Worm (Caenorhabditis elegans): ENCODE data around the gene M03F4.6.

M03F4.6 gene

DNA sequence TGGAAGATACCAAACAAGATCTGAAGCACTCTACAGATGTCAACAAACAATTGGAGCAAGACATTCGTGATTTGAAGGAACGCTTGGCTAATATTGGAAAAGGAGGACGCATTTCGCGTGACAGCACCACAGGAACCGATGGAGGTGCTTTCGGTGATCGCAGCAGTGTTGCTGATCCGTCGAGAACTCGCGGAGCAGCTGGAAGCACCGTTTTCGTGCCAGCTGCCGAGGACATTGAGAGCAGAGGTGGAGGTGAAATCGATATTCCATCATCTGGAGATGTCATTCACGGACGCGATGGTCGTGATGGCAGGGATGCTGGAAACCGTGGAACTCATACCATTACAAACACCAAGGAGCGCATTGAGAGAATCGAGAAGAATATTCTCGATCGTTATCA lies 18.5 kb upstream of the M03F4.6 start:
- no peak for TF ChIP-seq F13H6.1 (tag; optimal IDR thresholded peaks at IDR 0.05)
- no peak for TF ChIP-seq ceh-24 (tag; optimal IDR thresholded peaks at IDR 0.05)
- no peak for TF ChIP-seq dmd-4 (tag; optimal IDR thresholded peaks at IDR 0.05; ENCODE audit: borderline replicate concordance)
- no peak for TF ChIP-seq unc-55 (GFP tag; optimal IDR thresholded peaks at IDR 0.05)
- no peak for TF ChIP-seq ceh-14 (tag; optimal IDR thresholded peaks at IDR 0.05)
- no peak for TF ChIP-seq hlh-8 (tag; optimal IDR thresholded peaks at IDR 0.05)
- TF ChIP-seq rnt-1 (tag; optimal IDR thresholded peaks at IDR 0.05) = no peak
- no peak for TF ChIP-seq tbx-2 (tag; optimal IDR thresholded peaks at IDR 0.05)
- TF ChIP-seq ceh-34 (tag; optimal IDR thresholded peaks at IDR 0.05) = no peak
- no peak for TF ChIP-seq C38D4.7 (GFP tag; optimal IDR thresholded peaks at IDR 0.05)
- TF ChIP-seq hlh-30 (tag; optimal IDR thresholded peaks at IDR 0.05; ENCODE audit: insufficient read depth) = no peak
- TF ChIP-seq ceh-30 (tag; optimal IDR thresholded peaks at IDR 0.05) = no peak
- TF ChIP-seq che-1 (tag; optimal IDR thresholded peaks at IDR 0.05) = no peak
- no peak for TF ChIP-seq C08G9.2 (tag; optimal IDR thresholded peaks at IDR 0.05)
- no peak for TF ChIP-seq ceh-9 (tag; optimal IDR thresholded peaks at IDR 0.05)
- no peak for TF ChIP-seq sox-2 (GFP tag; IDR thresholded peaks at IDR 0.05)
- TF ChIP-seq hlh-6 (tag; optimal IDR thresholded peaks at IDR 0.05) = no peak
- no peak for TF ChIP-seq tbx-7 (tag; optimal IDR thresholded peaks at IDR 0.05)

- TF ChIP-seq ztf-16 (tag; optimal IDR thresholded peaks at IDR 0.05) (no peak), nhr-11 (tag; optimal IDR thresholded peaks at IDR 0.05) (no peak), Y22D7AL.16 (tag; optimal IDR thresholded peaks at IDR 0.05) (no peak), pqm-1 (tag; optimal IDR thresholded peaks at IDR 0.05) (no peak), che-1 (tag; optimal IDR thresholded peaks at IDR 0.05) (no peak), sdc-2 (tag; optimal IDR thresholded peaks at IDR 0.05) (no peak), ahr-1 (tag; optimal IDR thresholded peaks at IDR 0.05) (no peak), ama-1 (optimal IDR thresholded peaks at IDR 0.05) (no peak), ceh-34 (tag; optimal IDR thresholded peaks at IDR 0.05) (no peak), elt-4 (tag; optimal IDR thresholded peaks at IDR 0.05) (no peak), mec-3 (tag; optimal IDR thresholded peaks at IDR 0.05; ENCODE audit: borderline replicate concordance) (no peak), unc-86 (tag; optimal IDR thresholded peaks at IDR 0.05) (no peak), ceh-24 (tag; optimal IDR thresholded peaks at IDR 0.05) (no peak), gmeb-2 (tag; optimal IDR thresholded peaks at IDR 0.05) (no peak), ets-4 (tag; optimal IDR thresholded peaks at IDR 0.05) (no peak), sox-4 (tag; optimal IDR thresholded peaks at IDR 0.05) (no peak), pros-1 (tag; optimal IDR thresholded peaks at IDR 0.05) (no peak), ceh-18 (tag; optimal IDR thresholded peaks at IDR 0.05) (no peak), ceh-45 (GFP tag; IDR thresholded peaks at IDR 0.05) (no peak)
Observed at ce11 chrX:4986354-4986753, 17.2 kb upstream of the M03F4.6 start.

- TF ChIP-seq ceh-6 (GFP tag; optimal IDR thresholded peaks at IDR 0.05) (no peak), lin-11 (tag; optimal IDR thresholded peaks at IDR 0.05) (no peak), fkh-6 (tag; optimal IDR thresholded peaks at IDR 0.05) (no peak), ceh-14 (tag; optimal IDR thresholded peaks at IDR 0.05) (peak; percentile 33), syd-9 (tag; optimal IDR thresholded peaks at IDR 0.05) (no peak), npax-4 (tag; optimal IDR thresholded peaks at IDR 0.05) (no peak), unc-42 (tag; optimal IDR thresholded peaks at IDR 0.05) (peak; percentile 42), tbx-2 (tag; optimal IDR thresholded peaks at IDR 0.05) (peak; percentile 33), nhr-11 (tag; optimal IDR thresholded peaks at IDR 0.05) (no peak), C08G9.2 (tag; optimal IDR thresholded peaks at IDR 0.05) (peak; percentile 24), sox-4 (tag; optimal IDR thresholded peaks at IDR 0.05) (no peak), ceh-31 (tag; optimal IDR thresholded peaks at IDR 0.05) (peak; percentile 12), elt-4 (tag; optimal IDR thresholded peaks at IDR 0.05) (no peak), ceh-24 (tag; optimal IDR thresholded peaks at IDR 0.05) (no peak)
Observed at ce11 chrX:4982009-4982625, 13.0 kb upstream of the M03F4.6 start.
